Fruit fly (Drosophila melanogaster) whole organism, embryonic: ENCODE results near the gene CG17839.

Experiments used
- Ada2b ChIP-seq: fragments of 200-800 bp; sonication (Bioruptor generic); IDR thresholded peaks from 2 replicates; pipeline ENCODE4 v1.3.6; 2022; ENCODE audit warnings: missing biosample characterization, missing genetic modification characterization
- CG10209 ChIP-seq: fragments of 200-800 bp; sonication (Bioruptor generic); optimal IDR thresholded peaks from 3 replicates; lab custom pipeline; 2017; ENCODE audit warnings: missing biosample characterization, mild to moderate bottlenecking, missing genetic modification characterization, missing genetic modification reagents
- CG11093 ChIP-seq: fragments of 200-800 bp; sonication (Bioruptor generic); IDR thresholded peaks from 3 replicates; pipeline ENCODE4 v1.3.6; 2022; ENCODE audit warnings: missing biosample characterization, missing genetic modification characterization
- CG11398 ChIP-seq: fragments of 200-800 bp; sonication (Bioruptor generic); optimal IDR thresholded peaks from 2 replicates; lab custom pipeline; 2016; ENCODE audit warnings: missing biosample characterization, missing genetic modification characterization
- CG15269 ChIP-seq: fragments of 200-800 bp; sonication (Bioruptor generic); optimal IDR thresholded peaks from 2 replicates; lab custom pipeline; 2018; ENCODE audit warnings: missing biosample characterization, mild to moderate bottlenecking, missing genetic modification characterization, moderate library complexity
- CG16815 ChIP-seq: fragments of 200-800 bp; sonication (Bioruptor generic); optimal IDR thresholded peaks from 3 replicates; lab custom pipeline; 2017; ENCODE audit warnings: missing biosample characterization, mild to moderate bottlenecking, missing genetic modification characterization
- CG17829 ChIP-seq: fragments of 200-800 bp; optimal IDR thresholded peaks from 2 replicates; lab custom pipeline; 2019; ENCODE audit warnings: missing biosample characterization, mild to moderate bottlenecking, missing genetic modification characterization, moderate library complexity
- CG1832 ChIP-seq: fragments of 200-800 bp; sonication (Bioruptor generic); optimal IDR thresholded peaks from 2 replicates; lab custom pipeline; 2017; ENCODE audit warnings: missing biosample characterization, mild to moderate bottlenecking, missing genetic modification characterization, inconsistent platforms
- CG3065 ChIP-seq: fragments of 200-800 bp; sonication (Bioruptor generic); optimal IDR thresholded peaks from 2 replicates; lab custom pipeline; 2016; ENCODE audit warnings: missing biosample characterization, missing genetic modification characterization
- CG31441 ChIP-seq: fragments of 200-800 bp; sonication (Bioruptor generic); IDR thresholded peaks from 2 replicates; pipeline ENCODE4 v1.3.6; 2022; ENCODE audit warnings: missing biosample characterization, missing genetic modification characterization
- CG33557 ChIP-seq: fragments of 200-800 bp; sonication (Bioruptor generic); optimal IDR thresholded peaks from 2 replicates; lab custom pipeline; 2019; ENCODE audit warnings: missing biosample characterization, mild to moderate bottlenecking, missing genetic modification characterization, moderate library complexity
- CG3407 ChIP-seq: fragments of 200-800 bp; sonication (Bioruptor generic); optimal IDR thresholded peaks from 2 replicates; lab custom pipeline; 2018; ENCODE audit warnings: missing biosample characterization, mild to moderate bottlenecking, missing genetic modification characterization
- CG3838 ChIP-seq: fragments of 200-800 bp; sonication (Bioruptor generic); optimal IDR thresholded peaks from 3 replicates; lab custom pipeline; 2016; ENCODE audit warnings: missing biosample characterization, missing genetic modification characterization
- CG3995 ChIP-seq: fragments of 200-800 bp; sonication (Bioruptor generic); optimal IDR thresholded peaks from 3 replicates; lab custom pipeline; 2016; ENCODE audit warnings: missing biosample characterization, missing genetic modification characterization
- CG4360 ChIP-seq: fragments of 200-800 bp; sonication (Bioruptor generic); IDR thresholded peaks from 2 replicates; pipeline ENCODE4 v1.3.6; 2022; ENCODE audit warnings: missing biosample characterization, missing genetic modification characterization
- CG4424 ChIP-seq: fragments of 200-800 bp; sonication (Bioruptor generic); optimal IDR thresholded peaks from 3 replicates; lab custom pipeline; 2016; ENCODE audit warnings: missing biosample characterization, missing genetic modification characterization
- CG4617 ChIP-seq: fragments of 200-800 bp; sonication (Bioruptor generic); optimal IDR thresholded peaks from 3 replicates; lab custom pipeline; 2016; ENCODE audit warnings: missing biosample characterization, missing genetic modification characterization, borderline replicate concordance
- CG5953 ChIP-seq: fragments of 200-800 bp; sonication (Bioruptor generic); IDR thresholded peaks from 2 replicates; pipeline ENCODE4 v1.3.6; 2022; ENCODE audit warnings: missing biosample characterization, missing genetic modification characterization
- CG6689 ChIP-seq: fragments of 200-800 bp; sonication (Bioruptor generic); IDR thresholded peaks from 2 replicates; pipeline ENCODE4 v1.3.6; 2022; ENCODE audit warnings: missing biosample characterization, missing genetic modification characterization
- CG6813 ChIP-seq: fragments of 200-800 bp; sonication (Bioruptor generic); optimal IDR thresholded peaks from 2 replicates; lab custom pipeline; 2017; ENCODE audit warnings: missing biosample characterization, missing genetic modification characterization, mild to moderate bottlenecking, moderate library complexity, missing genetic modification reagents
- CG7745 ChIP-seq: fragments of 200-800 bp; sonication (Bioruptor generic); optimal IDR thresholded peaks from 2 replicates; lab custom pipeline; 2018; ENCODE audit warnings: missing biosample characterization, mild to moderate bottlenecking, missing genetic modification characterization, moderate library complexity
- D19A ChIP-seq: fragments of 200-800 bp; optimal IDR thresholded peaks from 3 replicates; lab custom pipeline; 2019; ENCODE audit warnings: missing biosample characterization, mild to moderate bottlenecking, missing genetic modification characterization, moderate library complexity
- D19B ChIP-seq: fragments of 200-800 bp; sonication (Bioruptor generic); optimal IDR thresholded peaks from 2 replicates; lab custom pipeline; 2017; ENCODE audit warnings: missing biosample characterization, mild to moderate bottlenecking, missing genetic modification characterization
- GATAe ChIP-seq: fragments of 200-800 bp; sonication (Bioruptor generic); conservative IDR thresholded peaks from 2 replicates; pipeline ENCODE4 v1.3.6; 2022; ENCODE audit warnings: missing biosample characterization, missing genetic modification characterization
- HLH3B ChIP-seq: fragments of 200-800 bp; sonication (Bioruptor generic); IDR thresholded peaks from 2 replicates; pipeline ENCODE4 v1.3.6; 2022; ENCODE audit warnings: missing biosample characterization, missing genetic modification characterization
- HLHmδ ChIP-seq: fragments of 200-800 bp; sonication (Bioruptor generic); optimal IDR thresholded peaks from 2 replicates; lab custom pipeline; 2018; ENCODE audit warnings: missing biosample characterization, mild to moderate bottlenecking, missing genetic modification characterization, moderate library complexity
- Hr78 ChIP-seq, 2 experiments: fragments of 200-800 bp in 1 of 2; fragments of >200 bp in 1 of 2; sonication (Bioruptor generic) in 1 of 2; optimal IDR thresholded peaks; 2 replicates each; lab custom pipeline; 2017 to 2019; ENCODE audit warnings: missing biosample characterization in 2 of 2, missing genetic modification characterization in 2 of 2, mild to moderate bottlenecking in 1 of 2, moderate library complexity in 1 of 2
- NFAT ChIP-seq: fragments of 200-800 bp; sonication (Bioruptor generic); IDR thresholded peaks from 2 replicates; pipeline ENCODE4 v1.3.6; 2022; ENCODE audit warnings: missing biosample characterization, missing genetic modification characterization
- NfI ChIP-seq: fragments of 200-800 bp; sonication (Bioruptor generic); optimal IDR thresholded peaks from 3 replicates; lab custom pipeline; 2018; ENCODE audit warnings: missing biosample characterization, mild to moderate bottlenecking, missing genetic modification characterization, moderate library complexity
- Rfx ChIP-seq: fragments of 200-800 bp; sonication (Bioruptor generic); IDR thresholded peaks from 2 replicates; pipeline ENCODE4 v1.3.6; 2022; ENCODE audit warnings: missing biosample characterization, missing genetic modification characterization
- Rx ChIP-seq: fragments of 200-800 bp; sonication (Bioruptor generic); IDR thresholded peaks from 2 replicates; pipeline ENCODE4 v1.3.6; 2022; ENCODE audit warnings: missing biosample characterization, missing genetic modification characterization
- Sin3A ChIP-seq: fragments of >200 bp; optimal IDR thresholded peaks from 2 replicates; lab custom pipeline; 2018
- Six4 ChIP-seq: fragments of 200-800 bp; sonication (Bioruptor generic); optimal IDR thresholded peaks from 2 replicates; lab custom pipeline; 2016; ENCODE audit warnings: missing biosample characterization, missing genetic modification characterization
- abd-A ChIP-seq: fragments of 200-800 bp; sonication (Bioruptor generic); optimal IDR thresholded peaks from 3 replicates; lab custom pipeline; 2019; ENCODE audit warnings: missing biosample characterization, mild to moderate bottlenecking, missing genetic modification characterization, moderate library complexity
- cas ChIP-seq: fragments of 200-800 bp; sonication (Bioruptor generic); IDR thresholded peaks from 2 replicates; pipeline ENCODE4 v1.3.6; 2022; ENCODE audit warnings: missing biosample characterization, missing genetic modification characterization
- chinmo ChIP-seq: fragments of 200-800 bp; sonication (Bioruptor generic); IDR thresholded peaks from 4 replicates; pipeline ENCODE4 v1.3.6; 2022; ENCODE audit warnings: missing biosample characterization, missing genetic modification characterization; ENCODE audit not compliant: partially characterized antibody
- da ChIP-seq: fragments of 200-800 bp; sonication (Bioruptor generic); optimal IDR thresholded peaks from 2 replicates; lab custom pipeline; 2016; ENCODE audit warnings: missing biosample characterization, missing genetic modification characterization
- fu2 ChIP-seq: fragments of 200-800 bp; sonication (Bioruptor generic); optimal IDR thresholded peaks from 2 replicates; lab custom pipeline; 2016; ENCODE audit warnings: missing biosample characterization, missing genetic modification characterization
- gem ChIP-seq: fragments of 200-800 bp; sonication (Bioruptor generic); optimal IDR thresholded peaks from 2 replicates; lab custom pipeline; 2019; ENCODE audit warnings: missing biosample characterization, mild to moderate bottlenecking, missing genetic modification characterization, moderate library complexity
- kah ChIP-seq: fragments of 200-800 bp; sonication (Bioruptor generic); optimal IDR thresholded peaks from 2 replicates; lab custom pipeline; 2018; ENCODE audit warnings: missing biosample characterization, mild to moderate bottlenecking, missing genetic modification characterization
- lbe ChIP-seq: fragments of 200-800 bp; sonication (Bioruptor generic); optimal IDR thresholded peaks from 2 replicates; lab custom pipeline; 2016; ENCODE audit warnings: missing biosample characterization, mild to moderate bottlenecking, missing genetic modification characterization
- odd ChIP-seq: fragments of 200-800 bp; sonication (Bioruptor generic); optimal IDR thresholded peaks from 2 replicates; lab custom pipeline; 2017; ENCODE audit warnings: missing biosample characterization, mild to moderate bottlenecking, missing genetic modification characterization
- pfk ChIP-seq: fragments of 200-800 bp; sonication (Bioruptor generic); optimal IDR thresholded peaks from 2 replicates; lab custom pipeline; 2018; ENCODE audit warnings: missing biosample characterization, mild to moderate bottlenecking, missing genetic modification characterization, moderate library complexity
- repo ChIP-seq: fragments of 200-800 bp; sonication (Bioruptor generic); optimal IDR thresholded peaks from 2 replicates; lab custom pipeline; 2016; ENCODE audit warnings: missing biosample characterization, missing genetic modification characterization
- row ChIP-seq: fragments of 200-800 bp; sonication (Bioruptor generic); IDR thresholded peaks from 3 replicates; pipeline ENCODE4 v1.3.6; 2022; ENCODE audit warnings: missing biosample characterization, missing genetic modification characterization
- sim ChIP-seq: fragments of 200-800 bp; sonication (Bioruptor generic); IDR thresholded peaks from 2 replicates; pipeline ENCODE4 v1.3.6; 2022; ENCODE audit warnings: missing biosample characterization, missing genetic modification characterization
- sob ChIP-seq: fragments of 200-800 bp; sonication (Bioruptor generic); IDR thresholded peaks from 2 replicates; pipeline ENCODE4 v1.3.6; 2022; ENCODE audit warnings: missing biosample characterization, missing genetic modification characterization
- toy ChIP-seq: fragments of 200-800 bp; sonication (Bioruptor generic); IDR thresholded peaks from 2 replicates; pipeline ENCODE4 v1.3.6; 2022; ENCODE audit warnings: missing biosample characterization, missing genetic modification characterization
- trem ChIP-seq: fragments of 200-800 bp; optimal IDR thresholded peaks from 3 replicates; lab custom pipeline; 2019; ENCODE audit warnings: missing biosample characterization, mild to moderate bottlenecking, missing genetic modification characterization, moderate library complexity
- wdn ChIP-seq: fragments of 200-800 bp; sonication (Bioruptor generic); IDR thresholded peaks from 2 replicates; pipeline ENCODE4 v1.3.6; 2022; ENCODE audit warnings: missing biosample characterization, missing genetic modification characterization
- zen2 ChIP-seq: fragments of 200-800 bp; sonication (Bioruptor generic); IDR thresholded peaks from 3 replicates; pipeline ENCODE4 v1.3.6; 2022; ENCODE audit warnings: missing biosample characterization, missing genetic modification characterization; ENCODE audit not compliant: partially characterized antibody

CG17839 gene

dm6 chr3L:14784949-14785408, 20.0 kb upstream of the CG17839 start (continued):
- TF ChIP-seq abd-A (tag; lab: Kevin White, UChicago) (peak; percentile 80), CG33557 (GFP tag; lab: Kevin White, UChicago) (peak; percentile 98), NFAT (peak; percentile 73), da (GFP tag; lab: Kevin White, UChicago) (peak; percentile 81), CG3065 (GFP tag; lab: Kevin White, UChicago) (peak; percentile 87), cas (GFP tag; lab: Robert Waterston, UW) (peak; percentile 60), NfI (GFP tag; lab: Kevin White, UChicago) (peak; percentile 97), lbe (GFP tag; lab: Kevin White, UChicago) (peak; percentile 17), sob (GFP tag; lab: Robert Waterston, UW) (peak; percentile 90), trem (tag; lab: Kevin White, UChicago) (peak; percentile 95), CG16815 (GFP tag; lab: Kevin White, UChicago) (peak; percentile 96), CG6813 (GFP tag; lab: Kevin White, UChicago) (peak; percentile 96), D19B (GFP tag; lab: Kevin White, UChicago) (peak; percentile 92), Rfx (GFP tag; lab: Robert Waterston, UW) (peak; percentile 90; the same call in 1 of the 2 replicates), toy (GFP tag; lab: Robert Waterston, UW) (peak; percentile 71), CG3838 (GFP tag; lab: Kevin White, UChicago) (peak; percentile 91), repo (GFP tag; lab: Kevin White, UChicago) (peak; percentile 90), odd (GFP tag; lab: Kevin White, UChicago) (peak; percentile 98), CG11093 (GFP tag; lab: Robert Waterston, UW) (peak; percentile 90), HLH3B (GFP tag; lab: Robert Waterston, UW) (peak; percentile 88), CG5953 (GFP tag; lab: Robert Waterston, UW) (no peak; the same call in 1 of the 2 replicates), gem (tag; lab: Kevin White, UChicago) (peak; percentile 98), CG3995 (GFP tag; lab: Kevin White, UChicago) (peak; percentile 73), row (GFP tag; lab: Robert Waterston, UW) (peak; percentile 95), CG15269 (peak; percentile 98), Sin3A (lab: Kevin White, UChicago) (no peak), CG10209 (peak; percentile 97), CG3407 (peak; percentile 91), fu2 (GFP tag; lab: Kevin White, UChicago) (peak; percentile 82), pfk (peak; percentile 35), CG31441 (peak; percentile 99), Six4 (GFP tag; lab: Kevin White, UChicago) (peak; percentile 91), CG4360 (GFP tag; lab: Robert Waterston, UW) (peak; percentile 35; the same call in 1 of the 2 replicates), chinmo (no peak), CG1832 (no peak), D19A (peak; percentile 95), CG17829 (tag; lab: Kevin White, UChicago) (peak; percentile 98), CG7745 (peak; percentile 16), sim (GFP tag; lab: Robert Waterston, UW) (peak; percentile 54; the same call in 1 of the 2 replicates), GATAe (GFP tag; lab: Robert Waterston, UW) (peak; percentile 49; the same call in 1 of the 2 replicates), Rx (GFP tag; lab: Robert Waterston, UW) (peak; percentile 83; the same call in 1 of the 2 replicates), CG6689 (GFP tag; lab: Robert Waterston, UW) (peak; percentile 96), HLHmδ (GFP tag; lab: Kevin White, UChicago) (no peak), CG4617 (GFP tag; lab: Kevin White, UChicago) (peak; percentile 78), CG4424 (GFP tag; lab: Kevin White, UChicago) (peak; percentile 97), CG11398 (peak; percentile 89), Hr78 (GFP tag; optimal IDR thresholded peaks at IDR 0.05; lab: Kevin White, UChicago) (peak in 1 of 2 experiments; percentile 93), Ada2b (GFP tag; lab: Robert Waterston, UW) (peak; percentile 86), kah (GFP tag; lab: Kevin White, UChicago) (peak; percentile 92), zen2 (GFP tag; lab: Robert Waterston, UW) (no peak), wdn (peak; percentile 80)
